Fruit fly (Drosophila melanogaster): Measurements from ENCODE around the gene CG1271.
A peak's percentile ranks its signal among the peaks of the same experiment; 100 is the strongest.

The CG1271 gene

dm6 chr3L:3058970-3059883 lies 6.9 kb downstream of the CG1271 start (continued):
- TF ChIP-seq CG3726 (GFP tag; IDR thresholded peaks at IDR 0.05): no peak
- TF ChIP-seq CG14667 (GFP tag; IDR thresholded peaks at IDR 0.05): no peak
- TF ChIP-seq CG5953 (GFP tag; IDR thresholded peaks at IDR 0.05): no peak
- TF ChIP-seq da (GFP tag; optimal IDR thresholded peaks at IDR 0.05): no peak
- no peak for TF ChIP-seq HHEX (GFP tag; optimal IDR thresholded peaks at IDR 0.05)
- TF ChIP-seq unc-4 (GFP tag; IDR thresholded peaks at IDR 0.05; ENCODE audit: partially characterized antibody): no peak
- no peak for TF ChIP-seq Optix (GFP tag; IDR thresholded peaks at IDR 0.05)
- TF ChIP-seq Atf-2 (GFP tag; optimal IDR thresholded peaks at IDR 0.05): no peak
- no peak for TF ChIP-seq Sox102F (GFP tag; optimal IDR thresholded peaks at IDR 0.05)
- peak; percentile 37 for TF ChIP-seq CG30403 (GFP tag; optimal IDR thresholded peaks at IDR 0.05)
- no peak for TF ChIP-seq CG4730 (GFP tag; IDR thresholded peaks at IDR 0.05)
- TF ChIP-seq Nf-YA (GFP tag; IDR thresholded peaks at IDR 0.05): no peak
- no peak for TF ChIP-seq sqz (GFP tag; optimal IDR thresholded peaks at IDR 0.05)
- no peak for TF ChIP-seq CG10274 (GFP tag; optimal IDR thresholded peaks at IDR 0.05)
- no peak for TF ChIP-seq her (GFP tag; optimal IDR thresholded peaks at IDR 0.05)
- TF ChIP-seq dan (GFP tag; IDR thresholded peaks at IDR 0.05): no peak
- no peak for TF ChIP-seq CG13296 (GFP tag; optimal IDR thresholded peaks at IDR 0.05)
- no peak for TF ChIP-seq CG6683 (GFP tag; optimal IDR thresholded peaks at IDR 0.05)
- TF ChIP-seq CG14965 (GFP tag; optimal IDR thresholded peaks at IDR 0.05; ENCODE audit: borderline replicate concordance): no peak
- no peak for TF ChIP-seq ato (GFP tag; IDR thresholded peaks at IDR 0.05; ENCODE audit: partially characterized antibody)
- no peak for TF ChIP-seq CG4404 (GFP tag; IDR thresholded peaks at IDR 0.05)
- TF ChIP-seq CG11696 (GFP tag; IDR thresholded peaks at IDR 0.05): no peak
- no peak for TF ChIP-seq zen2 (GFP tag; IDR thresholded peaks at IDR 0.05; ENCODE audit: partially characterized antibody)
- TF ChIP-seq lmd (GFP tag; IDR thresholded peaks at IDR 0.05): no peak
- peak in 1 of 3 experiments; percentile 58 for TF ChIP-seq lola (GFP tag; optimal IDR thresholded peaks at IDR 0.05)
- no peak for TF ChIP-seq CG17912 (GFP tag; optimal IDR thresholded peaks at IDR 0.05)
- no peak for TF ChIP-seq CG3838 (GFP tag; optimal IDR thresholded peaks at IDR 0.05)
- no peak for TF ChIP-seq MBD-R2 (GFP tag; IDR thresholded peaks at IDR 0.05)
- no peak for TF ChIP-seq CG14441 (GFP tag; IDR thresholded peaks at IDR 0.05)
- TF ChIP-seq CG31224 (GFP tag; IDR thresholded peaks at IDR 0.05): no peak
- no peak for TF ChIP-seq CG6689 (GFP tag; IDR thresholded peaks at IDR 0.05)
- no peak for TF ChIP-seq NC2α (GFP tag; optimal IDR thresholded peaks at IDR 0.05)
- TF ChIP-seq CG11723 (GFP tag; optimal IDR thresholded peaks at IDR 0.05): peak; percentile 37
- TF ChIP-seq CG16815 (GFP tag; optimal IDR thresholded peaks at IDR 0.05): no peak
- TF ChIP-seq CG34376 (GFP tag; optimal IDR thresholded peaks at IDR 0.05): no peak
- no peak for TF ChIP-seq Doc2 (GFP tag; IDR thresholded peaks at IDR 0.05)
- TF ChIP-seq CrebB (tag; optimal IDR thresholded peaks at IDR 0.05): no peak
- no peak for TF ChIP-seq CG3847 (GFP tag; IDR thresholded peaks at IDR 0.05)
- TF ChIP-seq CG15479 (GFP tag; optimal IDR thresholded peaks at IDR 0.05): peak; percentile 94
- no peak for TF ChIP-seq CG12071 (GFP tag; optimal IDR thresholded peaks at IDR 0.05)
- TF ChIP-seq sim (GFP tag; IDR thresholded peaks at IDR 0.05): no peak
- TF ChIP-seq zen (tag; optimal IDR thresholded peaks at IDR 0.05): no peak
- TF ChIP-seq ac (GFP tag; optimal IDR thresholded peaks at IDR 0.05): no peak
- TF ChIP-seq slou (GFP tag; optimal IDR thresholded peaks at IDR 0.05): no peak
- no peak for TF ChIP-seq stc (GFP tag; IDR thresholded peaks at IDR 0.05)
- TF ChIP-seq ftz-f1 (GFP tag; optimal IDR thresholded peaks at IDR 0.05): no peak
- no peak for TF ChIP-seq pho (GFP tag; optimal IDR thresholded peaks at IDR 0.05)
- TF ChIP-seq kay (GFP tag; optimal IDR thresholded peaks at IDR 0.05): no peak
- TF ChIP-seq CG9876 (GFP tag; optimal IDR thresholded peaks at IDR 0.05): no peak
- no peak for TF ChIP-seq gfzf (GFP tag; optimal IDR thresholded peaks at IDR 0.05)
- TF ChIP-seq CTCF (GFP tag; optimal IDR thresholded peaks at IDR 0.05): no peak
